Fruit fly (Drosophila melanogaster): ENCODE data around the gene CG10514.

Gene CG10514

dm6 chr3R:25273537-25273936, 6.1 kb downstream of the CG10514 start, which contains the start of gene CG11878:
Gene CG11878, plus strand, starts transcription at chr3R:25273837.
- TF ChIP-seq Hr96 (GFP tag; optimal IDR thresholded peaks at IDR 0.05), result no peak
- peak; percentile 0 for TF ChIP-seq cic (GFP tag; optimal IDR thresholded peaks at IDR 0.05)

dm6 chr3R:25269909-25270308, 9.7 kb downstream of the CG10514 start, which contains the start of the genes CG11889 and CG11891:
Gene CG11889, plus strand, starts transcription at chr3R:25270209.
Gene CG11891, plus strand, starts transcription at chr3R:25270209.
- TF ChIP-seq Hr96 (GFP tag; optimal IDR thresholded peaks at IDR 0.05), result no peak
- TF ChIP-seq cnc (optimal IDR thresholded peaks at IDR 0.05), result no peak
- no peak for TF ChIP-seq kay (GFP tag; ENCODE audit: borderline replicate concordance)
- no peak for TF ChIP-seq CG7045 (GFP tag; optimal IDR thresholded peaks at IDR 0.05)
- TF ChIP-seq Clk (GFP tag; optimal IDR thresholded peaks at IDR 0.05), result no peak
- no peak for TF ChIP-seq CG7101 (tag; optimal IDR thresholded peaks at IDR 0.05)
- no peak for TF ChIP-seq bab1 (GFP tag; optimal IDR thresholded peaks at IDR 0.05)
- TF ChIP-seq ovo (GFP tag; optimal IDR thresholded peaks at IDR 0.05), result no peak
- no peak for TF ChIP-seq CG11617 (GFP tag; optimal IDR thresholded peaks at IDR 0.05)
- no peak for TF ChIP-seq pad (GFP tag; optimal IDR thresholded peaks at IDR 0.05)
- TF ChIP-seq tj (GFP tag; optimal IDR thresholded peaks at IDR 0.05), result no peak
- no peak for TF ChIP-seq CG5204 (GFP tag; optimal IDR thresholded peaks at IDR 0.05)
- no peak for TF ChIP-seq toe (GFP tag; optimal IDR thresholded peaks at IDR 0.05)
- no peak for TF ChIP-seq Crg-1 (GFP tag; optimal IDR thresholded peaks at IDR 0.05)
- TF ChIP-seq cic (GFP tag; optimal IDR thresholded peaks at IDR 0.05), result no peak
- no peak for TF ChIP-seq CG33017 (tag; optimal IDR thresholded peaks at IDR 0.05)

dm6 chr3R:25266751-25267150, 12.9 kb downstream of the CG10514 start:
- TF ChIP-seq kay (GFP tag; ENCODE audit: borderline replicate concordance) (no peak), CG11617 (GFP tag; optimal IDR thresholded peaks at IDR 0.05) (no peak), CG12768 (GFP tag; optimal IDR thresholded peaks at IDR 0.05) (no peak), Mnt (GFP tag; optimal IDR thresholded peaks at IDR 0.05) (no peak)

- peak; percentile 100 for TF ChIP-seq Mnt (GFP tag; optimal IDR thresholded peaks at IDR 0.05)
- TF ChIP-seq CG7045 (GFP tag; optimal IDR thresholded peaks at IDR 0.05), result no peak
- peak; percentile 4 for TF ChIP-seq Crg-1 (GFP tag; optimal IDR thresholded peaks at IDR 0.05)
- peak; percentile 26 for TF ChIP-seq pad (GFP tag; optimal IDR thresholded peaks at IDR 0.05)
- peak; percentile 73 for TF ChIP-seq bab1 (GFP tag; optimal IDR thresholded peaks at IDR 0.05)
- TF ChIP-seq tj (GFP tag; optimal IDR thresholded peaks at IDR 0.05), result peak; percentile 21
- peak; percentile 30 for TF ChIP-seq cic (GFP tag; optimal IDR thresholded peaks at IDR 0.05)
- TF ChIP-seq CG12768 (GFP tag; optimal IDR thresholded peaks at IDR 0.05), result no peak
- TF ChIP-seq ovo (GFP tag; optimal IDR thresholded peaks at IDR 0.05), result no peak
- no peak for TF ChIP-seq CG1620 (GFP tag; optimal IDR thresholded peaks at IDR 0.05)
- TF ChIP-seq Clk (GFP tag; optimal IDR thresholded peaks at IDR 0.05), result peak; percentile 3
- TF ChIP-seq toe (GFP tag; optimal IDR thresholded peaks at IDR 0.05), result no peak
- TF ChIP-seq CG14711 (tag; optimal IDR thresholded peaks at IDR 0.05), result peak; percentile 4
- peak; percentile 18 for TF ChIP-seq CG11617 (GFP tag; optimal IDR thresholded peaks at IDR 0.05)
- no peak for TF ChIP-seq cnc (optimal IDR thresholded peaks at IDR 0.05)
- peak; percentile 39 for TF ChIP-seq CG7101 (tag; optimal IDR thresholded peaks at IDR 0.05)
Measured at dm6 chr3R:25265589-25266201, 14.0 kb downstream of the CG10514 start, which contains the start of the genes GlnRS and RIOK2. Gene GlnRS, minus strand, starts transcription at chr3R:25265721. Gene RIOK2, plus strand, starts transcription at chr3R:25265844.

DNA sequence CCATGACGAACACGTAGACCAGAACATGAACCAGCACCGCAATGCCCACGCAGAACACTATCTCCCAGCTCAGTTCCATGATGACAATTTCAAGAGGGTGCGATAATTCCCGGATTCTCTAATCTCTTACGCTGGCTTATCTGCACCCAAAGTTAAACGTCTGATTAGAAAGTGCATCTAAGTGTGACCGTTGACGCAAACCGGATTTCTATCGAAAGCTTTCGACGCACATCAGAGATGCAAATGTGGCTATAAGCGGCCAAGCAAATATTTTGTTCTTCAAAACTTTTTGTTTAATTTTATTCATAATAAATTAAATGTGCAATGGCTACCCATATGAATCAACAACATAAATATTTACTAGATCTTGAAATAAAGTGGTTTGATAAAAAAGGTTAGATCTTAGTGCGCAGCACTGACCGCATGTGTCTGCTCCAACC, 17.3 kb downstream of the CG10514 start, which contains the start of the genes Kdsr and CG11858:
Gene Kdsr (minus strand): TSS at position 177 of the 440 bp plus-strand sequence.
Gene CG11858 (plus strand): TSS at position 420 of the 440 bp plus-strand sequence.
- TF ChIP-seq kay (GFP tag; ENCODE audit: borderline replicate concordance) (no peak), tj (GFP tag; optimal IDR thresholded peaks at IDR 0.05) (peak; percentile 39), CG11617 (GFP tag; optimal IDR thresholded peaks at IDR 0.05) (peak; percentile 64), cic (GFP tag; optimal IDR thresholded peaks at IDR 0.05) (peak; percentile 75), Clk (GFP tag; optimal IDR thresholded peaks at IDR 0.05) (peak; percentile 40), CG12768 (GFP tag; optimal IDR thresholded peaks at IDR 0.05) (peak; percentile 66), pad (GFP tag; optimal IDR thresholded peaks at IDR 0.05) (peak; percentile 44), ovo (GFP tag; optimal IDR thresholded peaks at IDR 0.05) (peak; percentile 24), cnc (optimal IDR thresholded peaks at IDR 0.05) (no peak), Hr96 (GFP tag; optimal IDR thresholded peaks at IDR 0.05) (no peak), CG1620 (GFP tag; optimal IDR thresholded peaks at IDR 0.05) (peak; percentile 58), Mnt (GFP tag; optimal IDR thresholded peaks at IDR 0.05) (peak; percentile 83), CG14711 (tag; optimal IDR thresholded peaks at IDR 0.05) (peak; percentile 74), CG7101 (tag; optimal IDR thresholded peaks at IDR 0.05) (peak; percentile 81), CG7045 (GFP tag; optimal IDR thresholded peaks at IDR 0.05) (peak; percentile 42), toe (GFP tag; optimal IDR thresholded peaks at IDR 0.05) (no peak), Crg-1 (GFP tag; optimal IDR thresholded peaks at IDR 0.05) (peak; percentile 27), CG5204 (GFP tag; optimal IDR thresholded peaks at IDR 0.05) (no peak), CG33017 (tag; optimal IDR thresholded peaks at IDR 0.05) (peak; percentile 48), bab1 (GFP tag; optimal IDR thresholded peaks at IDR 0.05) (peak; percentile 84)

dm6 chr3R:25260670-25261069, 19.0 kb downstream of the CG10514 start:
- TF ChIP-seq CG11617 (GFP tag; optimal IDR thresholded peaks at IDR 0.05) (no peak), CG12768 (GFP tag; optimal IDR thresholded peaks at IDR 0.05) (no peak), CG5204 (GFP tag; optimal IDR thresholded peaks at IDR 0.05) (no peak), cic (GFP tag; optimal IDR thresholded peaks at IDR 0.05) (peak; percentile 16), CG1620 (GFP tag; optimal IDR thresholded peaks at IDR 0.05) (no peak), pad (GFP tag; optimal IDR thresholded peaks at IDR 0.05) (no peak)
